Worm (Caenorhabditis elegans) whole organism, early embryonic: ENCODE measurements around the gene grl-10.

Experiments
- B0310.2 ChIP-seq: sonication (generic microtip); optimal IDR thresholded peaks from 2 replicates; lab custom pipeline; 2016; ENCODE audit warnings: mild to moderate bottlenecking, missing genetic modification characterization, missing compliant biosample characterization
- F13C5.2 ChIP-seq: sonication (generic microtip); optimal IDR thresholded peaks from 2 replicates; lab custom pipeline; 2017; ENCODE audit warnings: mild to moderate bottlenecking, missing genetic modification characterization, inconsistent platforms, missing compliant biosample characterization
- aly-1 ChIP-seq: sonication (generic microtip); optimal IDR thresholded peaks from 2 replicates; lab custom pipeline; 2016; ENCODE audit warnings: missing genetic modification characterization, missing compliant biosample characterization
- ama-1 ChIP-seq: fragments of 150-350 bp; optimal IDR thresholded peaks from 2 replicates; lab custom pipeline; 2014
- ceh-13 ChIP-seq: fragments of 200-800 bp; sonication (Bioruptor generic); optimal IDR thresholded peaks from 2 replicates; lab custom pipeline; 2018; ENCODE audit warnings: mild to moderate bottlenecking, missing genetic modification characterization, missing compliant biosample characterization
- ceh-36 ChIP-seq: sonication (generic microtip); optimal IDR thresholded peaks from 2 replicates; lab custom pipeline; 2016; ENCODE audit warnings: missing genetic modification characterization, inconsistent platforms, missing compliant biosample characterization
- ets-7 ChIP-seq: sonication (generic microtip); optimal IDR thresholded peaks from 2 replicates; lab custom pipeline; 2016; ENCODE audit warnings: missing genotype, missing genetic modification characterization, missing compliant biosample characterization
- flt-1 ChIP-seq: fragments of 200-800 bp; sonication (Bioruptor generic); IDR thresholded peaks from 2 replicates; pipeline ENCODE4 v1.3.6; 2022; ENCODE audit warnings: missing genetic modification characterization, missing compliant biosample characterization
- hmbx-1 ChIP-seq: sonication (generic microtip); optimal IDR thresholded peaks from 2 replicates; lab custom pipeline; 2016; ENCODE audit warnings: mild to moderate bottlenecking, missing genetic modification characterization, missing compliant biosample characterization
- hmg-4 ChIP-seq: fragments of 200-800 bp; sonication (Bioruptor generic); optimal IDR thresholded peaks from 2 replicates; lab custom pipeline; 2018; ENCODE audit warnings: mild to moderate bottlenecking, missing genetic modification characterization, missing compliant biosample characterization
- hnd-1 ChIP-seq: sonication (generic microtip); optimal IDR thresholded peaks from 2 replicates; lab custom pipeline; 2016; ENCODE audit warnings: missing genetic modification characterization, missing compliant biosample characterization
- pes-1 ChIP-seq: fragments of 200-800 bp; sonication (Bioruptor generic); IDR thresholded peaks from 2 replicates; pipeline ENCODE4 v1.3.6; 2022; ENCODE audit warnings: missing genetic modification reagents, missing genetic modification characterization, missing compliant biosample characterization
- scrt-1 ChIP-seq: fragments of 200-800 bp; sonication (Bioruptor generic); IDR thresholded peaks from 2 replicates; pipeline ENCODE4 v1.3.6; 2022; ENCODE audit warnings: missing genetic modification characterization, missing compliant biosample characterization
- sea-1 ChIP-seq: fragments of 200-800 bp; sonication (Bioruptor generic); conservative IDR thresholded peaks from 2 replicates; pipeline ENCODE4 v1.3.6; 2022; ENCODE audit warnings: missing genetic modification characterization, missing compliant biosample characterization
- tbx-11 ChIP-seq: fragments of 200-800 bp; sonication (Bioruptor generic); IDR thresholded peaks from 2 replicates; pipeline ENCODE4 v1.3.6; 2022; ENCODE audit warnings: missing genetic modification characterization, missing compliant biosample characterization
- tbx-37 ChIP-seq: fragments of 200-800 bp; sonication (Bioruptor generic); conservative IDR thresholded peaks from 2 replicates; pipeline ENCODE4 v1.3.6; 2022; ENCODE audit warnings: missing genetic modification reagents, missing genetic modification characterization, missing compliant biosample characterization
- tra-4 ChIP-seq: sonication (generic microtip); optimal IDR thresholded peaks from 2 replicates; lab custom pipeline; 2017; ENCODE audit warnings: missing genetic modification characterization, missing compliant biosample characterization

The grl-10 gene

DNA sequence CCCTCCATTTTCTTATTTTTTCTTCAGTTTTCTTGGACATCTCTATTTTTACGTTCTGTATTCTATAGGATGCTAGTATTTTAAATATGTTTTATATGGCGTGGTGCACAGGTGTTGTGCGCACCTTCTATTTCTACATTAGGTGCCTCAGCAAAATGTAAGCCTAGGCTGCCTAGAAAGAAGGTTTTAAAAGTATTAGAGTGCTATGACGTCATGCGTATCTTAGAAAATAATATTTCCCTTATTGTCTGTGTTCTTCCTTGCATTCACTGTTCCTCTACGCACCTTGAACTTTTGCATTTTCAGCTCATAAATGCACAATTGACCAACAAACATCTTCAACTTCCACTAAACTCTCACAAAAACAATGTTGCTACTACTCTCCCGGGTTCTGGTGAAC is 3.4 kb upstream of the grl-10 start, which contains the start of gene frpr-3:
TSS of gene frpr-3 (plus strand) at position 301 of the 400 bp plus-strand sequence.
- TF ChIP-seq pes-1 (GFP tag; lab: Robert Waterston, UW) (no peak), ceh-13 (GFP tag; lab: Kevin White, UChicago) (no peak), scrt-1 (GFP tag; lab: Robert Waterston, UW) (no peak), B0310.2 (tag; lab: Kevin White, UChicago) (no peak), ama-1 (lab: Kevin White, UChicago) (no peak), tbx-37 (GFP tag; lab: Robert Waterston, UW) (no peak), hnd-1 (tag; lab: Kevin White, UChicago) (no peak), F13C5.2 (tag; lab: Kevin White, UChicago) (no peak), hmbx-1 (no peak), aly-1 (tag; lab: Kevin White, UChicago) (no peak), hmg-4 (GFP tag; lab: Kevin White, UChicago) (no peak), ceh-36 (no peak), sea-1 (GFP tag; lab: Robert Waterston, UW) (no peak), ets-7 (tag; lab: Kevin White, UChicago) (no peak)

ce11 chrV:7773647-7774046 is 698 bp upstream of the grl-10 start:
- TF ChIP-seq F13C5.2 (tag; lab: Kevin White, UChicago) (no peak), hmbx-1 (no peak), sea-1 (GFP tag; lab: Robert Waterston, UW) (no peak), ceh-36 (no peak), tra-4 (tag; lab: Kevin White, UChicago) (no peak), tbx-11 (GFP tag; lab: Robert Waterston, UW) (no peak), scrt-1 (GFP tag; lab: Robert Waterston, UW) (no peak)

ce11 chrV:7775226-7775625 is 881 bp downstream of the grl-10 start:
- TF ChIP-seq tra-4 (tag; lab: Kevin White, UChicago) (no peak), flt-1 (GFP tag; lab: Robert Waterston, UW) (no peak), ama-1 (lab: Kevin White, UChicago) (no peak), ceh-13 (GFP tag; lab: Kevin White, UChicago) (no peak), sea-1 (GFP tag; lab: Robert Waterston, UW) (no peak), ceh-36 (no peak)

DNA sequence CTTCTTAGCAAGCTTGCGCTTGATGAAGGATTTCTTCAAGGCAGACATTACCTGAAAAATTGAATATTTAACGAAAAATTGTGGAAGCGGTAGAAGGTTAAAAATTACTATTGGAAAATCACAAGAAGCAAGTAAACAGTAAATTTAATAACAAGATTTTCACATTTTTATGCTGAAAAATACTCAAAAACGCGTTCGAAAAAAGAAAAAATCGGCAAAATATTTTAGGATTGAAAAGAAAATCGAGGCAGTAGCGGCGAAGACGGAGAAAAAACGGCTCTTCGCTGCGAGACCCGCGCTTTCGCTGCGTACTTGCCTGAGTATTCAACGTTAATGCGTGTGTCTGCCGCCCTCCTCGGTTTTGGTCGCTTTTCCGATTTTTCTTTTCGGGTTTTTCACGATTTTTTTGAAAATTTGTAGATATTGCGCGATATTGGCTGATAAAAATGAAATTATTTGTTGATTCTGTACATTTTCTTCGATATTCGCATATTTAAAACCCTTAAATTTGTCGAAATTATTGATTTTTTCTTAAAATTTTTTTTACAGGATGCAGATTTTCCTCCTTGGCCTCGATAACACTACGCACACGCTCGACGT is 1.8 kb downstream of the grl-10 start, which contains the start of the genes rpl-39 and rps-30:
TSS of gene rpl-39 (minus strand) at position 51 of the 600 bp plus-strand sequence.
TSS of gene rps-30 (plus strand) at position 550 of the 600 bp plus-strand sequence.
- TF ChIP-seq tbx-37 (GFP tag; lab: Robert Waterston, UW): no peak
- TF ChIP-seq hmg-4 (GFP tag; lab: Kevin White, UChicago): peak; percentile 53
- TF ChIP-seq hmbx-1: no peak
- TF ChIP-seq ceh-36: no peak
- peak; percentile 26; the same call in 1 of the 2 replicates for TF ChIP-seq flt-1 (GFP tag; lab: Robert Waterston, UW)
- no peak for TF ChIP-seq sea-1 (GFP tag; lab: Robert Waterston, UW)
- no peak for TF ChIP-seq ama-1 (lab: Kevin White, UChicago)
- TF ChIP-seq scrt-1 (GFP tag; lab: Robert Waterston, UW): no peak
- TF ChIP-seq ets-7 (tag; lab: Kevin White, UChicago): no peak
- TF ChIP-seq pes-1 (GFP tag; lab: Robert Waterston, UW): peak; percentile 37; the same call in 1 of the 2 replicates
- no peak for TF ChIP-seq aly-1 (tag; lab: Kevin White, UChicago)
- no peak for TF ChIP-seq ceh-13 (GFP tag; lab: Kevin White, UChicago)
- no peak for TF ChIP-seq B0310.2 (tag; lab: Kevin White, UChicago)
- TF ChIP-seq tbx-11 (GFP tag; lab: Robert Waterston, UW): no peak
- TF ChIP-seq hnd-1 (tag; lab: Kevin White, UChicago): no peak
- no peak for TF ChIP-seq tra-4 (tag; lab: Kevin White, UChicago)
- TF ChIP-seq F13C5.2 (tag; lab: Kevin White, UChicago): peak; percentile 50

ce11 chrV:7777098-7777497 is 2.8 kb downstream of the grl-10 start, which contains the start of gene C26F1.3:
C26F1.3 (plus strand) TSS chrV:7777300.
- TF ChIP-seq ceh-36: no peak
- no peak for TF ChIP-seq scrt-1 (GFP tag; lab: Robert Waterston, UW)
- no peak for TF ChIP-seq sea-1 (GFP tag; lab: Robert Waterston, UW)
- TF ChIP-seq hmg-4 (GFP tag; lab: Kevin White, UChicago): no peak
- TF ChIP-seq F13C5.2 (tag; lab: Kevin White, UChicago): no peak
- TF ChIP-seq ama-1 (lab: Kevin White, UChicago): no peak
- no peak for TF ChIP-seq pes-1 (GFP tag; lab: Robert Waterston, UW)
- no peak for TF ChIP-seq ets-7 (tag; lab: Kevin White, UChicago)
- no peak for TF ChIP-seq flt-1 (GFP tag; lab: Robert Waterston, UW)

ce11 chrV:7778999-7779398 is 4.7 kb downstream of the grl-10 start:
- TF ChIP-seq tra-4 (tag; lab: Kevin White, UChicago): no peak
- TF ChIP-seq ceh-36: no peak
- no peak for TF ChIP-seq hmbx-1
- TF ChIP-seq scrt-1 (GFP tag; lab: Robert Waterston, UW): no peak
- TF ChIP-seq ets-7 (tag; lab: Kevin White, UChicago): no peak
- TF ChIP-seq sea-1 (GFP tag; lab: Robert Waterston, UW): no peak
- no peak for TF ChIP-seq pes-1 (GFP tag; lab: Robert Waterston, UW)
- no peak for TF ChIP-seq ceh-13 (GFP tag; lab: Kevin White, UChicago)
- TF ChIP-seq aly-1 (tag; lab: Kevin White, UChicago): no peak
- TF ChIP-seq tbx-11 (GFP tag; lab: Robert Waterston, UW): no peak
- no peak for TF ChIP-seq flt-1 (GFP tag; lab: Robert Waterston, UW)
- TF ChIP-seq B0310.2 (tag; lab: Kevin White, UChicago): no peak

ce11 chrV:7781511-7781910 is 7.2 kb downstream of the grl-10 start, which contains the start of gene cyp-32A1:
cyp-32A1 (plus strand) TSS chrV:7781811.
- TF ChIP-seq ceh-36: no peak
- TF ChIP-seq ceh-13 (GFP tag; lab: Kevin White, UChicago): no peak
- no peak for TF ChIP-seq aly-1 (tag; lab: Kevin White, UChicago)
- TF ChIP-seq tbx-11 (GFP tag; lab: Robert Waterston, UW): no peak
- TF ChIP-seq pes-1 (GFP tag; lab: Robert Waterston, UW): no peak
- TF ChIP-seq tra-4 (tag; lab: Kevin White, UChicago): no peak
- no peak for TF ChIP-seq F13C5.2 (tag; lab: Kevin White, UChicago)
- no peak for TF ChIP-seq B0310.2 (tag; lab: Kevin White, UChicago)
- TF ChIP-seq hmbx-1: no peak
- TF ChIP-seq flt-1 (GFP tag; lab: Robert Waterston, UW): no peak
- no peak for TF ChIP-seq ets-7 (tag; lab: Kevin White, UChicago)
